Worm (Caenorhabditis elegans): ENCODE results near the gene F26D2.14.

Gene F26D2.14

ce11 chrV:16460866-16461265, 25.2 kb downstream of the F26D2.14 start, which contains the start of gene srh-142:
Gene srh-142, minus strand, starts transcription at chrV:16460966.
- TF ChIP-seq skn-1 (tag; optimal IDR thresholded peaks at IDR 0.05) (no peak), sea-2 (GFP tag; optimal IDR thresholded peaks at IDR 0.05) (no peak), jun-1 (tag; optimal IDR thresholded peaks at IDR 0.05) (no peak), ztf-11 (tag; optimal IDR thresholded peaks at IDR 0.05) (no peak), ceh-9 (tag; optimal IDR thresholded peaks at IDR 0.05) (no peak), unc-39 (tag; optimal IDR thresholded peaks at IDR 0.05) (no peak), lin-15B (tag; optimal IDR thresholded peaks at IDR 0.05) (no peak)

- no peak for TF ChIP-seq unc-39 (tag; optimal IDR thresholded peaks at IDR 0.05)
Measured at ce11 chrV:16467840-16468239, 32.2 kb downstream of the F26D2.14 start, which contains the start of gene sru-44. Gene sru-44, minus strand, starts transcription at chrV:16467940.

- TF ChIP-seq nfya-1 (tag; optimal IDR thresholded peaks at IDR 0.05; ENCODE audit: insufficient read depth) (no peak), ceh-16 (tag; optimal IDR thresholded peaks at IDR 0.05) (no peak), elt-2 (tag; optimal IDR thresholded peaks at IDR 0.05) (no peak), ceh-9 (tag; optimal IDR thresholded peaks at IDR 0.05) (no peak), zag-1 (tag; optimal IDR thresholded peaks at IDR 0.05) (no peak), lin-15B (tag; optimal IDR thresholded peaks at IDR 0.05) (no peak), skn-1 (tag; optimal IDR thresholded peaks at IDR 0.05) (no peak), ama-1 (optimal IDR thresholded peaks at IDR 0.05) (no peak), fos-1 (tag; optimal IDR thresholded peaks at IDR 0.05) (no peak), R02D3.7 (tag; optimal IDR thresholded peaks at IDR 0.05) (no peak), nhr-77 (tag; optimal IDR thresholded peaks at IDR 0.05) (no peak), nhr-11 (tag; optimal IDR thresholded peaks at IDR 0.05) (no peak), daf-12 (tag; optimal IDR thresholded peaks at IDR 0.05) (no peak), unc-39 (tag; optimal IDR thresholded peaks at IDR 0.05) (no peak), lsy-12 (tag; optimal IDR thresholded peaks at IDR 0.05) (no peak), elt-1 (tag; optimal IDR thresholded peaks at IDR 0.05) (no peak), fkh-10 (GFP tag; optimal IDR thresholded peaks at IDR 0.05) (no peak), fkh-2 (tag; optimal IDR thresholded peaks at IDR 0.05) (no peak), ceh-82 (tag; optimal IDR thresholded peaks at IDR 0.05) (no peak)
Measured at ce11 chrV:16470916-16471315, 35.3 kb downstream of the F26D2.14 start, which contains the start of gene srh-138. Gene srh-138, minus strand, starts transcription at chrV:16471016.

- TF ChIP-seq sea-2 (GFP tag; optimal IDR thresholded peaks at IDR 0.05) (no peak), ceh-16 (tag; optimal IDR thresholded peaks at IDR 0.05) (no peak), ztf-11 (tag; optimal IDR thresholded peaks at IDR 0.05) (no peak), ZK546.5 (tag; optimal IDR thresholded peaks at IDR 0.05) (no peak), ama-1 (optimal IDR thresholded peaks at IDR 0.05) (no peak), egl-5 (tag; optimal IDR thresholded peaks at IDR 0.05) (no peak), egl-27 (tag; optimal IDR thresholded peaks at IDR 0.05) (no peak), ceh-9 (tag; optimal IDR thresholded peaks at IDR 0.05) (no peak), unc-62 (GFP tag; optimal IDR thresholded peaks at IDR 0.05) (no peak), skn-1 (tag; optimal IDR thresholded peaks at IDR 0.05) (no peak), unc-39 (tag; optimal IDR thresholded peaks at IDR 0.05) (no peak), nhr-77 (tag; optimal IDR thresholded peaks at IDR 0.05) (no peak), aly-2 (tag; optimal IDR thresholded peaks at IDR 0.05) (no peak)
Measured at ce11 chrV:16471995-16472563, 36.4 kb downstream of the F26D2.14 start, which contains the start of gene srw-35. Gene srw-35, plus strand, starts transcription at chrV:16472513.

ce11 chrV:16479275-16479674, 43.6 kb downstream of the F26D2.14 start, which contains the start of gene T08G3.11:
Gene T08G3.11, minus strand, starts transcription at chrV:16479375.
- TF ChIP-seq nhr-25 (tag; optimal IDR thresholded peaks at IDR 0.05) (no peak), unc-39 (tag; optimal IDR thresholded peaks at IDR 0.05) (no peak), egl-27 (tag; optimal IDR thresholded peaks at IDR 0.05) (no peak), snpc-4 (tag; optimal IDR thresholded peaks at IDR 0.05) (no peak), sea-2 (GFP tag; optimal IDR thresholded peaks at IDR 0.05) (no peak), elt-2 (tag; optimal IDR thresholded peaks at IDR 0.05) (no peak), mdl-1 (tag; optimal IDR thresholded peaks at IDR 0.05) (no peak), hmg-11 (tag; optimal IDR thresholded peaks at IDR 0.05) (no peak), pha-4 (tag; optimal IDR thresholded peaks at IDR 0.05) (no peak), egl-5 (tag; optimal IDR thresholded peaks at IDR 0.05) (no peak), eor-1 (tag; optimal IDR thresholded peaks at IDR 0.05) (no peak), skn-1 (tag; optimal IDR thresholded peaks at IDR 0.05) (no peak), aly-2 (tag; optimal IDR thresholded peaks at IDR 0.05) (no peak), ZK546.5 (tag; optimal IDR thresholded peaks at IDR 0.05) (no peak), nhr-11 (tag; optimal IDR thresholded peaks at IDR 0.05) (no peak), nhr-237 (tag; optimal IDR thresholded peaks at IDR 0.05) (no peak), fos-1 (tag; optimal IDR thresholded peaks at IDR 0.05) (no peak), ztf-11 (tag; optimal IDR thresholded peaks at IDR 0.05) (no peak), fkh-2 (tag; optimal IDR thresholded peaks at IDR 0.05) (no peak), nhr-76 (tag; optimal IDR thresholded peaks at IDR 0.05) (no peak)
